Worm (Caenorhabditis elegans): ENCODE results near the gene nhx-2.

Gene nhx-2

DNA sequence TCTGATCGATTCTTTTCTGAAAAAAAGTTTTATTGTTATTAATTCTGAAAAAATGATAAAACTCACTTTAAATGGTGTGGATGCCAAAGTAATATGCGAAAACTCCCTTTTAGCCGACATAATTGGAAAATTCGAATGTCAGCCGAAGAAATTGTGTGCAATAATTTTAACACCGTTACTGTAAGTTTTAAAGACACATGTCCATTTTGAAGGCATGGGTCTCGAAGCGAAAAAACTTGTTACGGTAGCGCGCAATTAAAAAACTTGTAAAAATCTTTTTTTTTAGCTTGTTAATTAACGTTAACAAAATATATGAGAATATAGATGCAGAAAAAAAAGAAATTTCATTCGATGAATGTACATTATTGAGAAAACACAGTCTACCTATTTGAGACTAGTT, 3.4 kb downstream of the nhx-2 start, which contains the start of gene pid-1 (continued):
- TF ChIP-seq zfh-2 (GFP tag; conservative IDR thresholded peaks at IDR 0.05) (no peak), Y53G8AR.9 (GFP tag; conservative IDR thresholded peaks at IDR 0.05) (no peak), bed-2 (GFP tag; IDR thresholded peaks at IDR 0.05) (no peak), ztf-3 (GFP tag; optimal IDR thresholded peaks at IDR 0.05) (no peak), B0035.1 (tag; optimal IDR thresholded peaks at IDR 0.05) (no peak), mxl-1 (tag; optimal IDR thresholded peaks at IDR 0.05) (no peak), Y53F4B.3 (GFP tag; IDR thresholded peaks at IDR 0.05) (no peak), F23B12.7 (tag; optimal IDR thresholded peaks at IDR 0.05; ENCODE audit: insufficient read depth) (no peak)

ce11 chrII:7684589-7684988, 9.2 kb downstream of the nhx-2 start, which contains the start of gene F18A1.1:
Gene F18A1.1, plus strand, starts transcription at chrII:7684889.
- TF ChIP-seq rec-8 (tag; optimal IDR thresholded peaks at IDR 0.05) (no peak), Y95B8A.8 (GFP tag; IDR thresholded peaks at IDR 0.05) (no peak), lir-1 (GFP tag; conservative IDR thresholded peaks at IDR 0.05) (no peak), Y56A3A.18 (GFP tag; IDR thresholded peaks at IDR 0.05) (no peak), mes-4 (tag; optimal IDR thresholded peaks at IDR 0.05) (no peak), snpc-4 (GFP tag; optimal IDR thresholded peaks at IDR 0.05) (no peak), snpc-4 (tag; optimal IDR thresholded peaks at IDR 0.05) (no peak), ccch-3 (GFP tag; optimal IDR thresholded peaks at IDR 0.05) (no peak), xnd-1 (tag; optimal IDR thresholded peaks at IDR 0.05) (no peak), sdz-38 (tag; optimal IDR thresholded peaks at IDR 0.05) (no peak), nhr-80 (tag; optimal IDR thresholded peaks at IDR 0.05) (no peak), sea-2 (GFP tag; IDR thresholded peaks at IDR 0.05) (no peak), hlh-12 (tag; optimal IDR thresholded peaks at IDR 0.05) (no peak), cebp-2 (GFP tag; IDR thresholded peaks at IDR 0.05) (no peak), F57C9.4 (tag; optimal IDR thresholded peaks at IDR 0.05) (no peak)

- TF ChIP-seq D2030.7 (GFP tag; IDR thresholded peaks at IDR 0.05) (0 out of 2 replicates have a peak, but pooled peaks have one; percentile 18), egl-44 (GFP tag; IDR thresholded peaks at IDR 0.05) (no peak)
Observed at ce11 chrII:7682488-7682887, 11.3 kb downstream of the nhx-2 start.

DNA sequence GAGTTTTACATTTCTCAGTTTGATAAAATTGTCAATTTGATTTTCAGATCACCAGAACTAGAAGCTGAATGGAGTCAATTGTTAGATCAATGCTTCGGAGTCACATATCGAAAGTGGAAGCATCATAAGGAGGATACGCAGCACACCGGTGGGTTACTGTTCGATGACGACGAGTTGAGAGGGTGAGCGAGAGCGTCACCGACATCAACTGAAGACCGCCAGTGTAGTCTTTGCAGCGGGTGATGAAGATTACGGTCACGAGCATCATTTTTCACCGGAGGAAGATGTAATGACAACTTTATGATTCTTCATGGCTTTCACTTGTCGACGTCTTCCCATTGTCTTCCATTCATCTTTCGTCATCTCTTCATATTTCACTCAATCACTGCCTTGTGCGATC, 11.9 kb downstream of the nhx-2 start, which contains the start of gene lin-26:
TSS of gene lin-26 (plus strand) at position 301 of the 400 bp plus-strand sequence.
- 0 out of 2 replicates have a peak, but pooled peaks have one; percentile 9 for TF ChIP-seq aptf-2 (GFP tag; conservative IDR thresholded peaks at IDR 0.05)
- TF ChIP-seq F57C9.4 (tag; optimal IDR thresholded peaks at IDR 0.05) = no peak

- TF ChIP-seq Y56A3A.18 (GFP tag; IDR thresholded peaks at IDR 0.05) (no peak), hlh-12 (tag; optimal IDR thresholded peaks at IDR 0.05) (no peak), B0261.1 (tag; optimal IDR thresholded peaks at IDR 0.05) (no peak), egrh-3 (GFP tag; IDR thresholded peaks at IDR 0.05) (no peak), cebp-2 (GFP tag; IDR thresholded peaks at IDR 0.05) (no peak), hlh-26 (GFP tag; conservative IDR thresholded peaks at IDR 0.05) (no peak), F22D6.2 (tag; optimal IDR thresholded peaks at IDR 0.05) (no peak), attf-3 (GFP tag; conservative IDR thresholded peaks at IDR 0.05) (no peak), T26A5.8 (tag; optimal IDR thresholded peaks at IDR 0.05) (no peak), him-1 (tag; optimal IDR thresholded peaks at IDR 0.05) (no peak), mes-4 (tag; optimal IDR thresholded peaks at IDR 0.05) (no peak), tlf-1 (GFP tag; optimal IDR thresholded peaks at IDR 0.05) (no peak), attf-6 (GFP tag; IDR thresholded peaks at IDR 0.05) (no peak), unc-62 (GFP tag; optimal IDR thresholded peaks at IDR 0.05) (no peak), Y79H2A.3 (GFP tag; conservative IDR thresholded peaks at IDR 0.05) (no peak), nhr-120 (GFP tag; IDR thresholded peaks at IDR 0.05) (no peak), bed-1 (GFP tag; IDR thresholded peaks at IDR 0.05) (no peak), mel-28 (tag; optimal IDR thresholded peaks at IDR 0.05; ENCODE audit: borderline replicate concordance) (no peak), snpc-1.1 (tag; optimal IDR thresholded peaks at IDR 0.05; ENCODE audit: insufficient read depth) (no peak), gei-17 (GFP tag; optimal IDR thresholded peaks at IDR 0.05) (no peak)
Observed at ce11 chrII:7679499-7680012, 14.2 kb downstream of the nhx-2 start.
